Worm (Caenorhabditis elegans): Measurements from ENCODE around the gene unc-25.

DNA sequence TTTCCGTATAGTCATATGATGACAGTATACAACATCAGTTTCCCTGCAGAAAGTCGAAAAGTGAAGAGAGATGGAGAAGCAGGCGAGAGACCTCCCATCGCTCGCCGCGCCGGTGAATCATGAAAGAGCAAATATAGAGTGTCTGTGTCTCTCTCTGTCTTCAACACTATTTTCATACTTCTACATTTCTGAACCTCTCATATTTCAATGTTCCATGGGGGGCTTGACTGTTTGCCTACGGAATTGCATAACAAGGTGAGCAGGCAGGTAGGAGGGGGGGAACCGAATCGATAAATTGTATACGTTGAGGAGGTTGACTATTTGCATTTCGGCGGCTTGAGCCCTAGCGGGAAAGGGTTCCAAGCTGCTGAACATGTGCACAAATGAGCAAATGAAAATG, 22.6 kb upstream of the unc-25 start:
- no peak for TF ChIP-seq alr-1 (tag; optimal IDR thresholded peaks at IDR 0.05)
- peak; percentile 59 for TF ChIP-seq nhr-129 (tag; optimal IDR thresholded peaks at IDR 0.05)
- TF ChIP-seq lin-39 (tag; optimal IDR thresholded peaks at IDR 0.05): no peak
- TF ChIP-seq sma-3 (GFP tag; optimal IDR thresholded peaks at IDR 0.05): no peak
- no peak for TF ChIP-seq ama-1 (optimal IDR thresholded peaks at IDR 0.05)
- no peak for TF ChIP-seq snpc-4 (tag; optimal IDR thresholded peaks at IDR 0.05)
- TF ChIP-seq lsy-2 (tag; optimal IDR thresholded peaks at IDR 0.05): no peak
- no peak for TF ChIP-seq R02D3.7 (tag; optimal IDR thresholded peaks at IDR 0.05)
- no peak for TF ChIP-seq zag-1 (tag; optimal IDR thresholded peaks at IDR 0.05)
